Worm (Caenorhabditis elegans) whole organism, dauer: ENCODE measurements around the gene clec-160.

ENCODE experiments used
- unc-62 ChIP-seq: sonication (generic microtip); optimal IDR thresholded peaks from 2 replicates; lab custom pipeline; 2017; ENCODE audit warnings: missing biosample characterization, missing genetic modification reagents, missing genetic modification characterization

The clec-160 gene

DNA sequence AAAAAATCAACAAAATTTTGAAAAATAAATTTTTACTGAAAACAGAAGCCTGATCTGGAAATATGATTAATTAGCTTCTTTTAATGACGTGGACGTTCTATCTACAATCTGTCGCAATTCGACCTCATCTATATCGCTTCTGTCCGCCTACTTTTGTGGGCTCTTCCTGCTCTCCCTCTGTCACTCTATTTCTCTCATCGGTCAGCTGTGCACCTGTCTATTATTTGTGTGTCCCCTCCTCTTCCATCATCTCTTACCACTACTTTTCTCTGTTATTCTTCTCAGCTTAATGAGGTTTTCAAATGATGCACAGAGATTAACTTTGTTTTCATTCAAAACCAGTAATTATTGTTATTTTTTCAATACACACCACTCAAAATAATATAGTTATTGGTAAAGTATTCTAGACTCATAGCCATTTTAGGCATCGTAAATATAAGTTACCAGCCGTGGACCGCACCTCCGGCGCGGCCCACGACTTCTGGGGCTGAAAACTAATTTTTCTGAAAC is 23.4 kb upstream of the clec-160 start:
- TF ChIP-seq unc-62 (GFP tag; lab: Kevin White, UChicago): no peak

DNA sequence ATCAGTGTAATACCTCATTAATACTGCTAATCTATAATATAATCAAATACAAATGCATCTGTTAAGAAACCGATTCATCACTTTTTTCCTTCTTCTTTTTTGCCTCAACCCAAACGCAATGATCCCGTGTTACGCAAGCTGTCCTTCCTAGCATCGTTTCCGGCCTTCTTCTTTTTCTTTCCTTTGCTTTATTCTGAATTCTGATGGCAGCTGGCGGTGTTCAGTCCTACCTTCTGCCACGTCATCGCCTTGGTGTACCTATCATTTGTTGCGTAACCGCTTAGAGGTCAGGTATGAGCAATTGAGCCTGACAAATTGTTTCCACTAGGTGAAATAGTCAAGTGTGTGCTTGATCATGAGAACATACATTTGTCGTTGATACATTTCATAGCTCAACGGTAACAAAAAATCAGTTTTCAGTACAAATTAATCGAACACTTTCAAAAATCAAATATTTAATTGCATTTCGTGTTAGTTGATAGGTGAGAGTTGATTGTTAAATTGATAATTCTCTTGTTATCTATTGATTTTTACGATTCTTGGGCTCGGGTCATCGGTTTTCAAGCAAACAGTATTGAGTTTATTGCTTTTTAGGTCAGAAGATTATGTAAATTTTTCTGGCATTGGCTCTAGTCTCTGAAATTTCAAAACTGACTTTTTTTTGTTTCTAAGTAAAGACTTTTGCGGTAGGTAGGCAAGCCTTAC is 22.6 kb upstream of the clec-160 start:
- TF ChIP-seq unc-62 (GFP tag; lab: Kevin White, UChicago): no peak

DNA sequence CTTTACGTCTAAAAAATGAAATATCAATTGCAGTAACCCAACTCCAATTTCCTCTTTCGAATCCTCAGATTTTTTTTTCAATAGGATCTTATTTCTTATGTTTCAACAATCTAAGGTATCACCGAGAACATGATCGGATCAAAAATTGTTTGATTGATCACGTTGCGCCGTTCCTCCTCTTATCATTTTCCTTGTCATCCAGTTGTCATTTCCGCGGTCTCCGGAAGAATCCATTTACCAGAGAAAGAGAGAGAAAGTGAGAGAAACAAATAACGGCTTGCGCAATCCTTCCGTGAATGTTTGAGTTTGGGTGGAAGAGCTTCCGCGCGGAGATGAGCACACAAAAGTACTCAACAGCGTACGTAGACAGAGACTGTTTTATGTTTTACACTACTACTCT is 17.5 kb upstream of the clec-160 start:
- no peak for TF ChIP-seq unc-62 (GFP tag; lab: Kevin White, UChicago)

- TF ChIP-seq unc-62 (GFP tag; lab: Kevin White, UChicago): no peak
Observed at ce11 chrIII:8291268-8292032, 15.7 kb upstream of the clec-160 start.

- no peak for TF ChIP-seq unc-62 (GFP tag; lab: Kevin White, UChicago)
Observed at ce11 chrIII:8289181-8289580, 13.4 kb upstream of the clec-160 start.

DNA sequence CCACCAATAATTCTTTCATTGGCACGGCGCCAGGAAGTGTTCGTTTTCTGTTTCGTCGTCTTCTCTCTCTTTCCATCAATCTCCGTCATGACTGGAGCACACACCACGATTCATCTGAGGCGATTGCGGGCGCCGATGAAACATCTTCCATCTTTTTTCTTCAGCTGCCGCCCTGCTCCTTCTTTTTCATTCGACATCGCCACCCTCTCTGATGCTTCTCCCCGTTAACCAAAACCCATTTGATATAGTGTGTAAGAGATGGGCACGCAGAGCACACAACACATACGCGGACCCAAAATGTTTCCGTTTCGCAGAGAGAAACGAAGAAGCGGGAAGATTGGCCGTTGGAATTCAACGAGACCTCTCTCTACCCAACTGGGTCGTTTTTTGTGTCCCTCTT is 11.7 kb upstream of the clec-160 start:
- TF ChIP-seq unc-62 (GFP tag; lab: Kevin White, UChicago): no peak

- no peak for TF ChIP-seq unc-62 (GFP tag; lab: Kevin White, UChicago)
Observed at ce11 chrIII:8286824-8287223, 11.1 kb upstream of the clec-160 start.

- TF ChIP-seq unc-62 (GFP tag; lab: Kevin White, UChicago): no peak
Observed at ce11 chrIII:8286003-8286402, 10.2 kb upstream of the clec-160 start.

ce11 chrIII:8283525-8283924 is 7.8 kb upstream of the clec-160 start:
- no peak for TF ChIP-seq unc-62 (GFP tag; lab: Kevin White, UChicago)

DNA sequence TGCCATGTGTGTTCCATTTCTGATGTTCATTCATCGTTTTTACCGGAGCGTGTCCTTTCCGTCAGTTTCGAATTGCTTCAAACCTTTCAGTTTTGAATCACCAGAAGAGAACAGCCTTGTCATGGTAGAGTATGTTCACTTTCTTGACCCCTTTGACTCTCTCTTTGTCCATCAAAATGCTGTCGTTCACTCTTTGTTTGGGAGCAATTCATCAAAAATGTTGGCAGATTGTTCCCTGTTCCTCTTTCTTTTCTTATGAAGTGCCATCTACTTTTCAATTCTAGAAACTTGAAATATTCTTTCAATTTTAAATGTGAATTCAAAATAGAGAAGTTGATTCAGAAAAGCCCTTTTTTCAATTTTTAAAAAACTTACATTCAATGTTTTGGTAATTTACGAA is 5.5 kb upstream of the clec-160 start:
- TF ChIP-seq unc-62 (GFP tag; lab: Kevin White, UChicago): no peak

DNA sequence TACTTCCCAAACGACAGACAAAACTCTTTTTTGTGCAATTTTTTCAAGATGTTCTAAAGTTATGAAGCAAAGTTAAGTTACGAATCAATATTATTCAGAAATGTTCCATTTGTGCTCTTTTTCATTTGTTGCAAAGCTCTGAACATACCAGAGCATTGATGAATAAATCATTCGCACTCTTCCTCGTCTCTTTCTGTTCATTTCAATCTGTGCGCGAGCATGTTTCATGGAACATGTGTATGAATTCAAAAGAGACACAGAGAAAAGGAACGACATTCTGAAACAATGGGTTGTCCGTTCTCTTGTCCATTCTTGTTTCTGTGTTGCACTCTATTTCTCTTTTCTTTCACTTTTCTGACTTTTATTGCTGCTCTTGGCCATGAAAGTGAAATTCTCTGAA is 4.6 kb upstream of the clec-160 start:
- TF ChIP-seq unc-62 (GFP tag; lab: Kevin White, UChicago): no peak

ce11 chrIII:8279567-8279966 is 3.8 kb upstream of the clec-160 start:
- TF ChIP-seq unc-62 (GFP tag; lab: Kevin White, UChicago): no peak

DNA sequence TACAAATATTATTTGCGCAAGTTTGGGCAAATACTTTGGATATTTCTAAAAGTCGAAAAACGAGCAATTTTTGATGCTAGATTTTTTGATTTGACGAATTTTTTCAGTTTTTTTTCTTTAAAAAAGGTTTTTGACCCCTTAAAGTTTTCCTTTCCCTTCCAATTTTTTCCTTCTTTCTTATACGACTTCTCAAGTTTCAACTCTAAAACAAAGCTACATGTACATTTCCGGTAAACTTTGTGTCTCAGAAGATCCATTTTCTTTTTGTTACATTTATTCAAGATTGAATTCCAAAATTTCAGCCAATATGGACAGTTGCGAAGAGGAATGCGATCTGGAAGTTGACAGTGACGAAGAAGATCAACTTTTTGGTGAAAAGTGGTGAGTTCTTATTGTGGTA is 3.0 kb upstream of the clec-160 start, which contains the start of gene mig-10:
Gene mig-10, plus strand, starts transcription at position 301 of the 400 bp plus-strand sequence.
- TF ChIP-seq unc-62 (GFP tag; lab: Kevin White, UChicago): no peak

DNA sequence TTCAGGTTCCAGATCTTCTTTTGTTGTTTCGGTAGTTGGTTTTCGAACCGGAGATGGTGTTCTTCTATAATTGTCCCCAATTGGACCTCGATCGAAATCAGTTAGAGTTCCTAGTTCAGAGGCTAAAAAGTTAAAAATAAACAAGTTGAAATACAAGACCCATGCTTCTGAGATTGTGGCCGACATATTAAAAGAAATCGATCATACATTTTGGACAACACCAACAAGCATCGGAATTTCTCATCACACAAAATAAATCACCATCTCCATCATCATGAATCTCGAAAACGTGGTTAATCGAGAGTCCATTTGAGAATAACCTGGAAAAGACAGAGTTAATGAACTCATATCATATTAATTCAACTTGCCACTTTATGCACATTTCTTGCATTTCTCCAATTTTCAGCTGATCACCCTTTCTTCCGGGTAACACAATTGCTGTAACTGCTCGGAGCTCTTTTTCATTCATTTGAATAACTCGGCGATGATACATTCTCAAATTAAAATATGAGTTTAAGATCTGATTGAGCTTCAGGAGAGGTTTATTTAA is 4.0 kb downstream of the clec-160 start, which contains the start of the genes mps-4 and F09G8.10:
Gene mps-4, minus strand, starts transcription at position 101 of the 550 bp plus-strand sequence.
Gene F09G8.10, minus strand, starts transcription at position 500 of the 550 bp plus-strand sequence.
- no peak for TF ChIP-seq unc-62 (GFP tag; lab: Kevin White, UChicago)

DNA sequence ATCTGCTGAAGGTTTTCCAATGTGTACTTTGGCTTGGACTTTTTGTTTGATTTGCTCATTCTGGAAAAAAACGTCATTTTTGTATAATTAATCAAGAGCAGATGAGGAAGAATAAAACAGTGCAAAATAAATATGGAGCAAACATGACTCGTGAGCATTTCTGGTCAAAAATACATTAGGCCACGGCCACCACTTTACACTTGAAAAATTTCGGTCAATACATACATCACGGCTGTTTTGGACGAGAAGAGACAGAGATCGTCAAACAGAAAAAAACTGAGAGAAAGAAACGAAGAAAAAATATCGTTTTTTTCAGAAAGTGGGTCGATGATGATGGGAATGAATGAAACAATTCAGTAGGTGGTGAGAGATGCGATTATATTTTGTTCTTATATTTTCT is 7.5 kb downstream of the clec-160 start, which contains the start of the genes F09G8.7 and crn-7:
Gene F09G8.7, minus strand, starts transcription at position 60 of the 400 bp plus-strand sequence.
Gene crn-7, plus strand, starts transcription at position 236 of the 400 bp plus-strand sequence.
- TF ChIP-seq unc-62 (GFP tag; lab: Kevin White, UChicago): no peak

DNA sequence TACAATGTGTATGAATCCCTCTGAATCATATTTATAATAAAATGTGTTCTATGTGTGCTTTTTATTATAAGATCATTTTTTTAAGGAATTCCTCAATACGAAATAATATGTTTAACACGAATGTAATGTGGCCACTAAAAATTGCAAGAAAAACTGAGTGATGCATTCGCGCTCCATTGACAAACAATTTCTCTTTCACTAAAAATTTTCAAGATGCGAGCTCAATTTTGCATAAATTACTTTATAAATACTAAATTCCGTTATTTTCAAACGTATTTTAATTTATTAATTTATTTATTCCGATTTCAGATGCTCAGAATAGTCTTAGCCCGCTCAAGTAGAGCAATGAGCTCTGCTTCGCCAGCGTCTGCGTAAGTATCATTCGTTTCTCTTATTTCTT is 10.0 kb downstream of the clec-160 start, which contains the start of gene mrps-9:
Gene mrps-9, plus strand, starts transcription at position 310 of the 400 bp plus-strand sequence.
- TF ChIP-seq unc-62 (GFP tag; lab: Kevin White, UChicago): no peak
